Worm (Caenorhabditis elegans) whole organism, late embryonic: Measurements from ENCODE around the gene rei-2.
A peak's percentile ranks its signal among the peaks of the same experiment; 100 is the strongest.

Source experiments
- C38D4.7 ChIP-seq: fragments of 200-800 bp; sonication (Bioruptor generic); optimal IDR thresholded peaks from 2 replicates; lab custom pipeline; 2018; ENCODE audit warnings: mild to moderate bottlenecking, missing genetic modification characterization, moderate library complexity, missing compliant biosample characterization
- F13H6.1 ChIP-seq: sonication (generic microtip); optimal IDR thresholded peaks from 2 replicates; lab custom pipeline; 2016; ENCODE audit warnings: missing genetic modification characterization, missing compliant biosample characterization
- K02D7.2 ChIP-seq: sonication (generic microtip); optimal IDR thresholded peaks from 2 replicates; lab custom pipeline; 2017; ENCODE audit warnings: mild to moderate bottlenecking, missing genetic modification characterization, missing compliant biosample characterization
- T23F11.4 ChIP-seq: fragments of 200-800 bp; sonication (Bioruptor generic); optimal IDR thresholded peaks from 2 replicates; lab custom pipeline; 2018; ENCODE audit warnings: mild to moderate bottlenecking, missing genetic modification characterization, missing compliant biosample characterization
- Y22D7AL.16 ChIP-seq: sonication (generic microtip); optimal IDR thresholded peaks from 2 replicates; lab custom pipeline; 2016; ENCODE audit warnings: missing genetic modification characterization, missing compliant biosample characterization
- ahr-1 ChIP-seq: sonication (generic microtip); optimal IDR thresholded peaks from 2 replicates; lab custom pipeline; 2016; ENCODE audit warnings: missing genetic modification characterization, missing compliant biosample characterization
- ama-1 ChIP-seq: fragments of 150-350 bp; optimal IDR thresholded peaks from 2 replicates; lab custom pipeline; 2014
- ceh-14 ChIP-seq: sonication (generic microtip); optimal IDR thresholded peaks from 2 replicates; lab custom pipeline; 2016; ENCODE audit warnings: missing genotype, missing genetic modification characterization, missing compliant biosample characterization
- ceh-19 ChIP-seq: fragments of 200-800 bp; sonication (Bioruptor generic); optimal IDR thresholded peaks from 2 replicates; lab custom pipeline; 2018; ENCODE audit warnings: mild to moderate bottlenecking, missing genetic modification characterization, missing compliant biosample characterization
- ceh-2 ChIP-seq: sonication (generic microtip); optimal IDR thresholded peaks from 2 replicates; lab custom pipeline; 2016; ENCODE audit warnings: missing genotype, missing genetic modification characterization, missing compliant biosample characterization
- ceh-22 ChIP-seq: sonication (generic microtip); optimal IDR thresholded peaks from 2 replicates; lab custom pipeline; 2017; ENCODE audit warnings: missing biosample characterization, missing genetic modification characterization
- ceh-24 ChIP-seq: sonication (generic microtip); optimal IDR thresholded peaks from 2 replicates; lab custom pipeline; 2016; ENCODE audit warnings: mild to moderate bottlenecking, missing genetic modification characterization, missing compliant biosample characterization
- ceh-30 ChIP-seq: fragments of 150-350 bp; optimal IDR thresholded peaks from 2 replicates; lab custom pipeline; 2014; ENCODE audit warnings: missing biosample characterization, missing genetic modification characterization
- ceh-31 ChIP-seq: sonication (generic microtip); optimal IDR thresholded peaks from 2 replicates; lab custom pipeline; 2016; ENCODE audit warnings: missing genetic modification characterization, missing compliant biosample characterization
- ceh-45 ChIP-seq: fragments of 200-800 bp; sonication (Bioruptor generic); IDR thresholded peaks from 2 replicates; pipeline ENCODE4 v1.3.6; 2022; ENCODE audit warnings: missing genetic modification reagents, missing genetic modification characterization, missing compliant biosample characterization
- ceh-48 ChIP-seq: sonication (generic microtip); optimal IDR thresholded peaks from 2 replicates; lab custom pipeline; 2016; ENCODE audit warnings: missing genetic modification characterization, inconsistent platforms, missing compliant biosample characterization
- ceh-6 ChIP-seq: fragments of 200-800 bp; sonication (Bioruptor generic); optimal IDR thresholded peaks from 2 replicates; lab custom pipeline; 2018; ENCODE audit warnings: mild to moderate bottlenecking, missing genetic modification characterization, missing compliant biosample characterization
- ceh-9 ChIP-seq: sonication (generic microtip); optimal IDR thresholded peaks from 2 replicates; lab custom pipeline; 2016; ENCODE audit warnings: mild to moderate bottlenecking, missing genetic modification characterization, inconsistent platforms, missing compliant biosample characterization
- dmd-4 ChIP-seq: sonication (generic microtip); optimal IDR thresholded peaks from 2 replicates; lab custom pipeline; 2016; ENCODE audit warnings: borderline replicate concordance, missing genetic modification characterization, missing compliant biosample characterization
- dve-1 ChIP-seq: sonication (generic microtip); optimal IDR thresholded peaks from 2 replicates; lab custom pipeline; 2017; ENCODE audit warnings: antibody characterized with exemption, mild to moderate bottlenecking, missing genetic modification characterization, missing compliant biosample characterization
- elt-2 ChIP-seq: sonication (generic microtip); optimal IDR thresholded peaks from 2 replicates; lab custom pipeline; 2016; ENCODE audit warnings: missing genetic modification reagents, missing genetic modification characterization, missing compliant biosample characterization
- eyg-1 ChIP-seq: sonication (generic microtip); optimal IDR thresholded peaks from 2 replicates; lab custom pipeline; 2016; ENCODE audit warnings: missing genotype, missing genetic modification characterization, missing compliant biosample characterization
- fkh-10 ChIP-seq: fragments of 150-350 bp; optimal IDR thresholded peaks from 2 replicates; lab custom pipeline; 2014; ENCODE audit warnings: missing biosample characterization, missing genetic modification reagents, missing genetic modification characterization
- gmeb-2 ChIP-seq: sonication (generic microtip); optimal IDR thresholded peaks from 2 replicates; lab custom pipeline; 2016; ENCODE audit warnings: missing genetic modification characterization, inconsistent platforms, missing compliant biosample characterization
- hlh-30 ChIP-seq: sonication (generic microtip); optimal IDR thresholded peaks from 2 replicates; lab custom pipeline; 2017; ENCODE audit warnings: antibody characterized with exemption, missing genetic modification characterization, missing compliant biosample characterization; ENCODE audit not compliant: insufficient read depth
- hlh-6 ChIP-seq: sonication (generic microtip); optimal IDR thresholded peaks from 2 replicates; lab custom pipeline; 2016; ENCODE audit warnings: missing genotype, missing genetic modification characterization, missing compliant biosample characterization
- hlh-8 ChIP-seq: sonication (generic microtip); optimal IDR thresholded peaks from 2 replicates; lab custom pipeline; 2016; ENCODE audit warnings: missing genotype, missing genetic modification characterization, missing compliant biosample characterization
- lim-6 ChIP-seq: sonication (generic microtip); optimal IDR thresholded peaks from 2 replicates; lab custom pipeline; 2016; ENCODE audit warnings: missing genetic modification characterization, missing compliant biosample characterization
- madf-2 ChIP-seq: sonication (generic microtip); optimal IDR thresholded peaks from 2 replicates; lab custom pipeline; 2017; ENCODE audit warnings: missing genetic modification characterization, missing compliant biosample characterization
- nfya-1 ChIP-seq: sonication (generic microtip); optimal IDR thresholded peaks from 2 replicates; lab custom pipeline; 2017; ENCODE audit warnings: missing genetic modification characterization, mild to moderate bottlenecking, missing compliant biosample characterization, antibody characterized with exemption, moderate library complexity
- nhr-11 ChIP-seq: fragments of 150-350 bp; optimal IDR thresholded peaks from 2 replicates; lab custom pipeline; 2014; ENCODE audit warnings: missing biosample characterization, missing genetic modification characterization
- nhr-232 ChIP-seq: sonication (generic microtip); optimal IDR thresholded peaks from 2 replicates; lab custom pipeline; 2016; ENCODE audit warnings: missing genetic modification characterization, missing compliant biosample characterization
- npax-4 ChIP-seq: sonication (generic microtip); optimal IDR thresholded peaks from 2 replicates; lab custom pipeline; 2016; ENCODE audit warnings: missing genetic modification characterization, missing compliant biosample characterization
- odd-2 ChIP-seq: sonication (generic microtip); optimal IDR thresholded peaks from 2 replicates; lab custom pipeline; 2017; ENCODE audit warnings: antibody characterized with exemption, mild to moderate bottlenecking, missing genetic modification characterization, missing compliant biosample characterization
- pha-2 ChIP-seq: sonication (generic microtip); optimal IDR thresholded peaks from 2 replicates; lab custom pipeline; 2017; ENCODE audit warnings: mild to moderate bottlenecking, missing genetic modification characterization, missing compliant biosample characterization
- ref-2 ChIP-seq: sonication (generic microtip); optimal IDR thresholded peaks from 2 replicates; lab custom pipeline; 2016; ENCODE audit warnings: missing genetic modification characterization, missing compliant biosample characterization
- rnt-1 ChIP-seq: sonication (generic microtip); optimal IDR thresholded peaks from 2 replicates; lab custom pipeline; 2016; ENCODE audit warnings: missing genetic modification characterization, missing compliant biosample characterization
- sdc-2 ChIP-seq: sonication (generic microtip); optimal IDR thresholded peaks from 2 replicates; lab custom pipeline; 2016; ENCODE audit warnings: missing genotype, missing genetic modification characterization, missing compliant biosample characterization
- sox-4 ChIP-seq: sonication (generic microtip); optimal IDR thresholded peaks from 2 replicates; lab custom pipeline; 2017; ENCODE audit warnings: mild to moderate bottlenecking, missing genetic modification characterization, inconsistent platforms, missing compliant biosample characterization
- syd-9 ChIP-seq: sonication (generic microtip); optimal IDR thresholded peaks from 2 replicates; lab custom pipeline; 2016; ENCODE audit warnings: mild to moderate bottlenecking, missing genetic modification characterization, moderate library complexity, missing compliant biosample characterization
- tbx-2 ChIP-seq: sonication (generic microtip); optimal IDR thresholded peaks from 2 replicates; lab custom pipeline; 2016; ENCODE audit warnings: missing genetic modification characterization, missing compliant biosample characterization
- tbx-7 ChIP-seq: sonication (generic microtip); optimal IDR thresholded peaks from 2 replicates; lab custom pipeline; 2016; ENCODE audit warnings: missing genotype, missing genetic modification characterization, missing compliant biosample characterization
- unc-3 ChIP-seq, 2 experiments: fragments of 200-800 bp in 1 of 2; sonication (Bioruptor generic) in 1 of 2; sonication (generic microtip) in 1 of 2; conservative IDR thresholded peaks in 1 of 2; optimal IDR thresholded peaks in 1 of 2; 2 replicates each; pipeline versions ENCODE4 v1.3.6 to Lab custom; 2016 to 2022; ENCODE audit warnings: missing compliant biosample characterization in 2 of 2, missing genetic modification characterization in 2 of 2, missing genetic modification reagents in 1 of 2
- unc-42 ChIP-seq: sonication (generic microtip); optimal IDR thresholded peaks from 2 replicates; lab custom pipeline; 2016; ENCODE audit warnings: missing genotype, missing genetic modification characterization, missing compliant biosample characterization
- unc-86 ChIP-seq: sonication (generic microtip); optimal IDR thresholded peaks from 2 replicates; lab custom pipeline; 2016; ENCODE audit warnings: missing genetic modification characterization, missing compliant biosample characterization
- ztf-16 ChIP-seq: sonication (generic microtip); optimal IDR thresholded peaks from 2 replicates; lab custom pipeline; 2017; ENCODE audit warnings: missing genetic modification characterization, missing compliant biosample characterization

Gene rei-2

DNA sequence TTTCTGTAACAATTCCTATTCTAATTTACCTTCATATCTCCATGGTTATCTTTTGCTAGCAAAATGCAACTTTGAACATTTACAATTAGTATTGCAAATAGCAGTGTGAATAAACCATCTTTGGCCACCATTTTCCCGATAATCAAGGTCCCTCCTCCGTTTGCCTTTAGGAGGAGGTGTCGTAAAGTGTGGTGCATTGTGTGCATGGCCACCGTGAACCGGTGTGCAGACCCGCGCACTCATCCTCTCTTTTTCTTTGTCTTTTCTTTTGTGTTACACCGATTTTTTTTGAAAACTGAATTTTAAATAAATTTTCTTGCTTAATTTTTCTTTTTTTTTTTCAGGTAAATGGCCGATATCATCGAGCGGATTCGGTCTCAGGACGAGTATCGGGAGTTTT is 8.9 kb upstream of the rei-2 start, which contains the start of the genes pigx-1 and rme-6:
Gene pigx-1 (minus strand): TSS at position 206 of the 400 bp plus-strand sequence.
Gene rme-6 (plus strand): TSS at position 345 of the 400 bp plus-strand sequence.
- no peak for TF ChIP-seq nhr-11
- peak; percentile 10 for TF ChIP-seq ceh-48 (tag; lab: Kevin White, UChicago)
- TF ChIP-seq unc-3 (GFP tag; conservative IDR thresholded peaks at IDR 0.05; lab: Robert Waterston, UW) = no peak
- no peak for TF ChIP-seq unc-3 (tag; optimal IDR thresholded peaks at IDR 0.05; lab: Kevin White, UChicago)
- TF ChIP-seq nfya-1 = peak; percentile 24

- TF ChIP-seq ahr-1 (tag; lab: Kevin White, UChicago) (no peak), rnt-1 (tag; lab: Kevin White, UChicago) (no peak), elt-2 (tag; lab: Kevin White, UChicago) (no peak), hlh-30 (tag; lab: Kevin White, UChicago) (no peak), gmeb-2 (tag; lab: Kevin White, UChicago) (no peak), npax-4 (tag; lab: Kevin White, UChicago) (no peak), nhr-232 (tag; lab: Kevin White, UChicago) (no peak), ceh-9 (tag; lab: Kevin White, UChicago) (no peak), hlh-6 (tag; lab: Kevin White, UChicago) (no peak), dmd-4 (tag; lab: Kevin White, UChicago) (no peak), K02D7.2 (tag; lab: Kevin White, UChicago) (no peak), nhr-11 (no peak), tbx-7 (no peak), hlh-8 (no peak), ceh-45 (GFP tag; lab: Robert Waterston, UW) (no peak), T23F11.4 (GFP tag; lab: Kevin White, UChicago) (no peak), ceh-30 (tag; lab: Kevin White, UChicago) (no peak), syd-9 (tag; lab: Kevin White, UChicago) (no peak), ama-1 (lab: Kevin White, UChicago) (no peak)
Observed at ce11 chrX:1094332-1094731, 6.4 kb upstream of the rei-2 start.

DNA sequence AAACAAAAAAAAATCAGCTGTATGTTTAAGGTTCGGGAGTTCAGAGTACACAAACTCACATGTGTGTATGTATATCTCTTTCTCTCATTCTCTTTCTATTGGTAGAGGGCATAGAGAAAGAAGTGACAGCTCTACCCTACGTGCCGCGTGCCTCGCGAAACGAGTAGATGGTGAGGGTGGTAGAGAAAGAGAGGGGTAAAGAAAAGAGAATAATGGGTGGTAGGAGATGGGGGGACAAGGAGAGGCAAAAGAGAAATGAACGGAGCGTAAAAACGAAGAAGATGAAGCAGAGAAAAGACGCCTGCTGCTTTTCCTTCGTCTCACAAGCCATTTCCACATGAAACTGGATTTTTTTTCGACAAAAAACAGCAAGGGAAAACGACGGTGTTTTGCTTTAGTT is 5.2 kb upstream of the rei-2 start:
- TF ChIP-seq elt-2 (tag; lab: Kevin White, UChicago) (peak; percentile 35), lim-6 (tag; lab: Kevin White, UChicago) (no peak), Y22D7AL.16 (tag; lab: Kevin White, UChicago) (no peak), ceh-14 (tag; lab: Kevin White, UChicago) (peak; percentile 66), fkh-10 (GFP tag; lab: Kevin White, UChicago) (no peak), F13H6.1 (tag; lab: Kevin White, UChicago) (peak; percentile 85), unc-86 (tag; lab: Kevin White, UChicago) (no peak), eyg-1 (tag; lab: Kevin White, UChicago) (no peak), ceh-31 (peak; percentile 93), nhr-232 (tag; lab: Kevin White, UChicago) (peak; percentile 3), ama-1 (lab: Kevin White, UChicago) (no peak), tbx-7 (no peak), dve-1 (peak; percentile 72), sox-4 (peak; percentile 51), ceh-6 (no peak), C38D4.7 (GFP tag; lab: Kevin White, UChicago) (no peak), ref-2 (tag; lab: Kevin White, UChicago) (peak; percentile 74), dmd-4 (tag; lab: Kevin White, UChicago) (no peak), T23F11.4 (GFP tag; lab: Kevin White, UChicago) (no peak), nfya-1 (peak; percentile 95), K02D7.2 (tag; lab: Kevin White, UChicago) (no peak), hlh-30 (tag; lab: Kevin White, UChicago) (peak; percentile 97), rnt-1 (tag; lab: Kevin White, UChicago) (peak; percentile 70), odd-2 (no peak), hlh-6 (tag; lab: Kevin White, UChicago) (peak; percentile 71), sdc-2 (peak; percentile 88), pha-2 (tag; lab: Kevin White, UChicago) (no peak), ceh-2 (tag; lab: Kevin White, UChicago) (peak; percentile 80), ztf-16 (tag; lab: Kevin White, UChicago) (peak; percentile 38), npax-4 (tag; lab: Kevin White, UChicago) (no peak), ceh-24 (tag; lab: Kevin White, UChicago) (no peak), ceh-22 (tag; lab: Kevin White, UChicago) (no peak), ceh-9 (tag; lab: Kevin White, UChicago) (no peak), ceh-48 (tag; lab: Kevin White, UChicago) (no peak), unc-42 (tag; lab: Kevin White, UChicago) (peak; percentile 84), madf-2 (peak; percentile 63), ceh-19 (GFP tag; lab: Kevin White, UChicago) (peak; percentile 8), tbx-2 (tag; lab: Kevin White, UChicago) (peak; percentile 85), syd-9 (tag; lab: Kevin White, UChicago) (peak; percentile 51)
